Fruit fly (Drosophila melanogaster): ENCODE data around the gene CG9109.

CG9109 gene

dm6 chr2L:6034344-6034743 lies at the start of gene CG9109:
CG9109 (minus strand) TSS chr2L:6034423.
- peak; percentile 40; the same call in 1 of the 2 replicates for TF ChIP-seq CG12605 (GFP tag; IDR thresholded peaks at IDR 0.05)
- no peak for TF ChIP-seq Ets98B (GFP tag; IDR thresholded peaks at IDR 0.05)

DNA sequence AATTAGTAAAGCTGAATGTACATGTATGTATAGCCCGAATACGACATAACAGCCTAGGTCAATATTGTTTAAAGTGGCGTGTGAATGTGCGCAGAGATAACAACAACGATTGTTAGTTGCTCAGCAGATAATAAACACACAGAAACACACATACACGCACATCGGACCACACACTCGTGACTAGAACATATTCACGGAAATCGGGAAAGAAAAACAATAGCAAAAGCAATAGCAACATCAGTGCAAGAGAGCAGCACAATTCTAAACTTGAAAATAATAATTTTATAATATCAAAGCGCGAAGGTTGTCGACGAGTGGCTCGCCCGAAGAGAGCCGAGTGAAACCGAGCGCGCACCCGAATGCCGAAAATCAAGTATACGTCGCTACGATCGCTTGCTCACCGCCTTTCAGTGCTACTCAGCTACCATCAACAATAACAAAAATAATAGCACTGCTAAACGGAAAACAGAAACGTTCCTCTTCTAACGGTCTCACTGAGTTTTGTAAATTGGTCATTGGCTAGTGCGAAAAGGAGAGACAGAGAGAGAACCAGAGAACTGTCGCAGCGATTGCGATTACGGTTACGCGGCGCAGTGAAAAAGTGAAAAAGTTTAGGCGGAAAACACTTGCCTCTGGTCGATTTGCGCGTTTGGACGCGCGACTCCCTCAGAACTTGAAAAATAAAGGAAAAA lies 48.9 kb upstream of the CG9109 start:
- TF ChIP-seq CG10348 (GFP tag; IDR thresholded peaks at IDR 0.05) = no peak
- no peak; the same call in 1 of the 2 replicates for TF ChIP-seq Ets98B (GFP tag; IDR thresholded peaks at IDR 0.05)
- TF ChIP-seq CG13204 (GFP tag; optimal IDR thresholded peaks at IDR 0.05) = no peak
- no peak for TF ChIP-seq EcR (GFP tag; optimal IDR thresholded peaks at IDR 0.05)
- no peak for TF ChIP-seq CG15710 (tag; optimal IDR thresholded peaks at IDR 0.05)
- no peak for TF ChIP-seq D1 (tag; optimal IDR thresholded peaks at IDR 0.05)
- TF ChIP-seq CG17806 (tag; optimal IDR thresholded peaks at IDR 0.05) = no peak

DNA sequence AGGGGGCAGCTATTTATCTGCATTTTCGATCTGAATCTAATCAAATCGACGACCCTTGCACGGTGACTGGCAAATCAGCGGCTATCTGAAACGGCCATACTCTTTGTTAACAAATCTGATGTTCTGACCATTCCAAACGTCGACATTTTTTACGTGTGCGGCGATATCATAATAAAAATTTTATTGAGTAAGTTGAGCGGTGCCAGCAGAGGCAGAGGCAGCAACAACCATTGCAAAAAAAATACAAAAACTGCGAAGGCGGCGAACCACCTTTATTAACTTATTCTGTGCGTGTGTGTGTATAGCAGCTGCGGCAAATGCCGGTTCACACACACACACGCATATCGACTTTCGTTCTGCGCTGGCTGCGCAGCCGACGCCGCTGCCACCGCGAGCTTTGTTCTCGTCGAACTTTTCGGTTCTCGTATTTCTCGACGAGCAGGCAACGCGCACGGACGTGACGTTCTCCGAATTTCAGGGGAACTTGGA lies 48.0 kb upstream of the CG9109 start, which contains the start of gene Kr-h1:
Gene Kr-h1 (plus strand): TSS at position 447 of the 489 bp plus-strand sequence.
- TF ChIP-seq CG4496 (GFP tag; IDR thresholded peaks at IDR 0.05) = no peak
- no peak for TF ChIP-seq CG15710 (tag; optimal IDR thresholded peaks at IDR 0.05)
- no peak for TF ChIP-seq Snoo (tag; optimal IDR thresholded peaks at IDR 0.05)
- no peak for TF ChIP-seq fd96Ca (GFP tag; IDR thresholded peaks at IDR 0.05)
- TF ChIP-seq CG32121 (GFP tag; IDR thresholded peaks at IDR 0.05) = no peak
- no peak for TF ChIP-seq CG8301 (tag; optimal IDR thresholded peaks at IDR 0.05)
- TF ChIP-seq rn (GFP tag; IDR thresholded peaks at IDR 0.05) = no peak
- no peak for TF ChIP-seq CG10348 (GFP tag; IDR thresholded peaks at IDR 0.05)
- TF ChIP-seq EcR (GFP tag; optimal IDR thresholded peaks at IDR 0.05) = no peak

DNA sequence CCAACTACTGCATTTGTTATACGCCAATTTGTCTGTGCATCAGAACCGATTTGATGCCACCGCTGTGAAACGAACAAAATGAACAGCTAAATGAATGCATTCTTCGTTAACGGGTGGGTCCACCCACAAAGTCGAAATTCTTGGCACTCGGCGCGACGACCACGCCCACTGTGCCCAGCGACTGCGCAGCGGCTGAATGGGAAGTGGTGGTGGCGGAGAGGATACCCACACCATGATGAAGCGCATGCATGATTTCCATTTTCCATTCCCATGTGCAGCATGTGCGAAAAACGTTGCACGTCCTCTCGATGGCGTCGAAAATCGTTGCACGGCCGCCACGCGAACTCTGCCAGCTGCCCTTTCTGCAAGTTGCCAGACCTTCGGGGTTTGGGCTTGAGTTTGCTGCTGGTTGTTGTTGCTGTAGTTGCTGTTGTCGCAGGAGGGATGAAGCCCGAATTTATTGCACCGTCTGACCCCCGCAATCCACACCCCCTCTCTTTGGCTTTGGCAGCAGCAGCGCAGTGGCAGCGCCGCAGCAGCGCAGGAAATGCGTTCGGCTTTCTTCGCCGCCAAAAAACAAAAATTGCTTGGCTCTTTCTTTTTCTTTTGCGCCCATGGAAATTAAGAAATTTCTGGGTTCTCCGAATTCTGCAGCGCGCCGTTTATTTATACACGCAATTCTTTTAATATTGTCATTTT lies 47.1 kb upstream of the CG9109 start:
- TF ChIP-seq EcR (GFP tag; optimal IDR thresholded peaks at IDR 0.05) (peak; percentile 60), Snoo (tag; optimal IDR thresholded peaks at IDR 0.05) (peak; percentile 30), CG8301 (tag; optimal IDR thresholded peaks at IDR 0.05) (no peak), CG4496 (GFP tag; IDR thresholded peaks at IDR 0.05) (peak; percentile 42; the same call in 1 of the 3 replicates), rn (GFP tag; IDR thresholded peaks at IDR 0.05) (no peak), CG14655 (GFP tag; optimal IDR thresholded peaks at IDR 0.05) (no peak)

dm6 chr2L:6080329-6080728 lies 46.1 kb upstream of the CG9109 start:
- TF ChIP-seq rn (GFP tag; IDR thresholded peaks at IDR 0.05) (no peak), CG4496 (GFP tag; IDR thresholded peaks at IDR 0.05) (0 out of 3 replicates have a peak, but pooled peaks have one; percentile 38), EcR (GFP tag; optimal IDR thresholded peaks at IDR 0.05) (no peak), CG14655 (GFP tag; optimal IDR thresholded peaks at IDR 0.05) (no peak), CG34367 (tag; optimal IDR thresholded peaks at IDR 0.05) (no peak), CG12605 (GFP tag; IDR thresholded peaks at IDR 0.05) (no peak), gl (tag; optimal IDR thresholded peaks at IDR 0.05) (no peak), CG17806 (tag; optimal IDR thresholded peaks at IDR 0.05) (no peak), CG9948 (tag; optimal IDR thresholded peaks at IDR 0.05) (no peak), fd96Ca (GFP tag; IDR thresholded peaks at IDR 0.05) (0 out of 3 replicates have a peak, but pooled peaks have one; percentile 23), Pif1B (GFP tag; optimal IDR thresholded peaks at IDR 0.05) (no peak), Snoo (tag; optimal IDR thresholded peaks at IDR 0.05) (no peak), CG8159 (tag; optimal IDR thresholded peaks at IDR 0.05) (no peak)

DNA sequence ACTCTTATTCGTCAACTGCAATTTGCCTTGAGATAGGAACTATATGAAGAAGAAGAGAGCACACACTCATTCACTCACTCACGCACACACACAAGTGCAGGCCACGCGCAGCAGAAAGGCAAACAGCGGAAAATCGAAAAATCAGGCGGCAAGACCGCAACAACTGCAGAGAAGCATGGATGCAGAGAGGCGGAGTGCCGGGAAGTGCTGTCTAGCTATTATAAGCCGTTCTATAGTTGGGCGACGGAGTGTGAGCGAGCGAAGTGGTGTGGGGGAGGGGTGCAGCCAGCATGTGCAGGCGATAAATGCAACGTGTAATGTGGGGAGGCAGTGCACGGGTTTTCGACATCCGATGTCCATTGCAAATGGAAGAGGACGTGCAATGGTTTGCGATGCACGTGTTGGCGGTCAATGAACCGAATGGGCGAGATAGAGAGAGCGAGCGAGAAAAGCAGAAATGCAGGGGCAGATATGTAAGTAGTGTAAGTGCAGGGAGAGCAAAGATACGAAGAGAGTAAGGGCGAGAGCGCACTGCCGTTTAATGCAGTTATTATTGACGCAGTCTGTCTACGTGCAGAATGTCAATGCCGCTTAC lies 44.6 kb upstream of the CG9109 start:
- TF ChIP-seq CG10348 (GFP tag; IDR thresholded peaks at IDR 0.05) (no peak), CG32121 (GFP tag; IDR thresholded peaks at IDR 0.05) (peak; percentile 75), D1 (tag; optimal IDR thresholded peaks at IDR 0.05) (no peak), CG14655 (GFP tag; optimal IDR thresholded peaks at IDR 0.05) (no peak), CG13204 (GFP tag; optimal IDR thresholded peaks at IDR 0.05) (peak; percentile 72), EcR (GFP tag; optimal IDR thresholded peaks at IDR 0.05) (peak; percentile 100), CG17806 (tag; optimal IDR thresholded peaks at IDR 0.05) (no peak), CG8159 (tag; optimal IDR thresholded peaks at IDR 0.05) (no peak), CG12605 (GFP tag; IDR thresholded peaks at IDR 0.05) (no peak), Snoo (tag; optimal IDR thresholded peaks at IDR 0.05) (peak; percentile 56), Pif1B (GFP tag; optimal IDR thresholded peaks at IDR 0.05) (no peak), CG9948 (tag; optimal IDR thresholded peaks at IDR 0.05) (no peak), CG15710 (tag; optimal IDR thresholded peaks at IDR 0.05) (no peak), CG34367 (tag; optimal IDR thresholded peaks at IDR 0.05) (no peak), fd96Ca (GFP tag; IDR thresholded peaks at IDR 0.05) (peak; percentile 29; the same call in 1 of the 3 replicates), gl (tag; optimal IDR thresholded peaks at IDR 0.05) (peak; percentile 1), Pif1A (GFP tag; optimal IDR thresholded peaks at IDR 0.05) (no peak), CG8301 (tag; optimal IDR thresholded peaks at IDR 0.05) (peak; percentile 5), CG4496 (GFP tag; IDR thresholded peaks at IDR 0.05) (peak; percentile 57), Ets98B (GFP tag; IDR thresholded peaks at IDR 0.05) (peak; percentile 47; the same call in 1 of the 2 replicates), rn (GFP tag; IDR thresholded peaks at IDR 0.05) (no peak)
